Fruit fly (Drosophila melanogaster) whole organism, wandering third instar larva: ENCODE data around the gene RhoGEF3.

ENCODE experiments used
- Dfd ChIP-seq: fragments of >200 bp; optimal IDR thresholded peaks from 2 replicates; lab custom pipeline; 2017; ENCODE audit warnings: missing biosample characterization, missing genetic modification characterization
- Hnf4 ChIP-seq: fragments of 200-800 bp; sonication (Bioruptor generic); optimal IDR thresholded peaks from 2 replicates; lab custom pipeline; 2016; ENCODE audit warnings: missing biosample characterization, mild to moderate bottlenecking, missing genetic modification characterization
- Jra ChIP-seq: sonication (Bioruptor generic); optimal IDR thresholded peaks from 2 replicates; lab custom pipeline; 2016; ENCODE audit warnings: missing biosample characterization, missing genetic modification characterization
- Mio ChIP-seq: sonication (Bioruptor generic); optimal IDR thresholded peaks from 2 replicates; lab custom pipeline; 2016; ENCODE audit warnings: missing biosample characterization, missing genetic modification characterization
- Myc ChIP-seq: fragments of >200 bp; optimal IDR thresholded peaks from 2 replicates; lab custom pipeline; 2017
- Rel ChIP-seq, 2 experiments: fragments of 200-800 bp; sonication (Bioruptor generic) in 1 of 2; optimal IDR thresholded peaks; 2 replicates in 1 of 2; 3 replicates in 1 of 2; lab custom pipeline; 2016 to 2019; ENCODE audit warnings: mild to moderate bottlenecking in 2 of 2, missing biosample characterization in 2 of 2, missing genetic modification characterization in 2 of 2, moderate library complexity in 1 of 2
- Vsx2 ChIP-seq: fragments of 200-300, 225-300 bp; sonication (Bioruptor generic); optimal IDR thresholded peaks from 2 replicates; lab custom pipeline; 2018; ENCODE audit warnings: missing biosample characterization, missing genetic modification characterization; ENCODE audit not compliant: partially characterized antibody
- dl ChIP-seq, 2 experiments: fragments of 175-275, 200-275 bp in 1 of 2; fragments of 200-275 bp in 1 of 2; sonication (Bioruptor generic); optimal IDR thresholded peaks; lab custom pipeline; 2018; ENCODE audit warnings: mild to moderate bottlenecking in 2 of 2, missing biosample characterization in 2 of 2, missing genetic modification characterization in 2 of 2, moderate library complexity in 2 of 2; ENCODE audit not compliant: partially characterized antibody in 2 of 2, insufficient read depth in 1 of 2
- lola ChIP-seq: fragments of >200 bp; optimal IDR thresholded peaks from 2 replicates; lab custom pipeline; 2017; ENCODE audit warnings: missing biosample characterization, missing genetic modification characterization
- pan ChIP-seq: fragments of >200 bp; optimal IDR thresholded peaks from 2 replicates; lab custom pipeline; 2017
- psq ChIP-seq: fragments of 200-800 bp; sonication (Bioruptor generic); optimal IDR thresholded peaks from 3 replicates; lab custom pipeline; 2017; ENCODE audit warnings: missing biosample characterization, mild to moderate bottlenecking, missing genetic modification characterization, moderate library complexity
- rgr ChIP-seq: fragments of 200-800 bp; sonication (Bioruptor generic); optimal IDR thresholded peaks from 3 replicates; lab custom pipeline; 2016; ENCODE audit warnings: missing biosample characterization, mild to moderate bottlenecking, missing genetic modification characterization

dm6 chr3L:284253-284652 lies 7.0 kb downstream of the RhoGEF3 start:
- TF ChIP-seq Mio (GFP tag; lab: Kevin White, UChicago) (no peak), Rel (GFP tag; optimal IDR thresholded peaks at IDR 0.05; lab: Kevin White, UChicago) (no peak), Rel (tag; optimal IDR thresholded peaks at IDR 0.05; lab: Kevin White, UChicago) (no peak), rgr (GFP tag; lab: Kevin White, UChicago) (no peak), Dfd (GFP tag; lab: Kevin White, UChicago) (no peak), pan (no peak), lola (GFP tag; lab: Kevin White, UChicago) (no peak), Vsx2 (no peak), psq (GFP tag; lab: Kevin White, UChicago) (no peak), Jra (GFP tag; lab: Kevin White, UChicago) (no peak), Myc (no peak), dl (GFP tag; optimal IDR thresholded peaks at IDR 0.05; lab: Kevin White, UChicago; ENCODE audit: insufficient read depth in 1 of 2, partially characterized antibody in 2 of 2) (no peak), Hnf4 (GFP tag; lab: Kevin White, UChicago) (no peak)
